Worm (Caenorhabditis elegans): ENCODE results near the gene F38E9.4.
A peak's percentile ranks its signal among the peaks of the same experiment; 100 is the strongest.

F38E9.4 gene

DNA sequence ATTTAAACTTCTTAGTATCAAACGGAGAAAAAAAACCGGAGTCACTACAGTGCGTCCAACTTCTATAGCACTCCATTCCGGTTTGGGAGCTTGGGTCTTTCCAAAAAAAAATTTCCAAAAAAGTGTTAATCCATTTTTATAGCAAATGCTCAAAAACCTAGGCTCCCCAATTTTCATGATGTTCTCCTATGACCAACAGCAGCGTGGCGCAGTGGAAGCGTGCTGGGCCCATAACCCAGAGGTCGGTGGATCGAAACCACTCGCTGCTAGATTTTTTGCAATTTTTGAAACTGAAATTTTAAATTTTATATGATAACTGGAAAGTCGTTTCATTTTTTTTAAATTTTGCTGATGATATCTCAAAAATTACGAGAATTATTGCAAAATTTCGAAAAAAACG is 10.8 kb upstream of the F38E9.4 start (continued):
- TF ChIP-seq rpc-1 (optimal IDR thresholded peaks at IDR 0.05) (peak; percentile 65), rpc-1 (tag; optimal IDR thresholded peaks at IDR 0.05) (peak; percentile 86), hmg-1.2 (GFP tag; IDR thresholded peaks at IDR 0.05) (peak; percentile 12; the same call in 1 of the 2 replicates), madf-8 (GFP tag; conservative IDR thresholded peaks at IDR 0.05) (no peak), Y67H2A.10 (GFP tag; conservative IDR thresholded peaks at IDR 0.05) (no peak), ztf-3 (GFP tag; optimal IDR thresholded peaks at IDR 0.05) (no peak), nhr-90 (tag; optimal IDR thresholded peaks at IDR 0.05) (peak; percentile 21), ccch-3 (GFP tag; optimal IDR thresholded peaks at IDR 0.05) (no peak), F23B12.7 (tag; optimal IDR thresholded peaks at IDR 0.05; ENCODE audit: insufficient read depth) (no peak), zfh-2 (GFP tag; conservative IDR thresholded peaks at IDR 0.05) (no peak), hsf-1 (GFP tag; IDR thresholded peaks at IDR 0.05) (no peak), ama-1 (optimal IDR thresholded peaks at IDR 0.05) (no peak), ama-1 (GFP tag; optimal IDR thresholded peaks at IDR 0.05) (peak in 1 of 2 experiments; percentile 11), ceh-27 (GFP tag; optimal IDR thresholded peaks at IDR 0.05) (no peak), tbp1 (GFP tag; optimal IDR thresholded peaks at IDR 0.05) (peak; percentile 81), cebp-1 (GFP tag; IDR thresholded peaks at IDR 0.05) (no peak), cebp-1 (tag; optimal IDR thresholded peaks at IDR 0.05) (no peak), snpc-1.3 (tag; optimal IDR thresholded peaks at IDR 0.05; ENCODE audit: insufficient read depth) (peak; percentile 50), lsy-27 (tag; optimal IDR thresholded peaks at IDR 0.05; ENCODE audit: borderline replicate concordance, insufficient read depth) (no peak), sptf-2 (GFP tag; optimal IDR thresholded peaks at IDR 0.05) (no peak), nhr-179 (tag; optimal IDR thresholded peaks at IDR 0.05) (no peak), nfya-1 (tag; optimal IDR thresholded peaks at IDR 0.05; ENCODE audit: borderline replicate concordance, insufficient read depth) (no peak), fkh-3 (tag; optimal IDR thresholded peaks at IDR 0.05) (no peak), attf-3 (GFP tag; conservative IDR thresholded peaks at IDR 0.05) (no peak), F33H1.4 (GFP tag; IDR thresholded peaks at IDR 0.05) (no peak), ets-4 (GFP tag; optimal IDR thresholded peaks at IDR 0.05) (no peak), pbrm-1 (GFP tag; IDR thresholded peaks at IDR 0.05) (no peak), ceh-79 (tag; optimal IDR thresholded peaks at IDR 0.05) (no peak), akir-1 (GFP tag; optimal IDR thresholded peaks at IDR 0.05) (no peak), F57A8.1 (GFP tag; optimal IDR thresholded peaks at IDR 0.05) (no peak), atf-7 (tag; optimal IDR thresholded peaks at IDR 0.05) (no peak), unc-62 (GFP tag; optimal IDR thresholded peaks at IDR 0.05) (no peak), K12H6.12 (tag; optimal IDR thresholded peaks at IDR 0.05) (no peak), Y53F4B.3 (GFP tag; IDR thresholded peaks at IDR 0.05) (no peak), snpc-4 (GFP tag; optimal IDR thresholded peaks at IDR 0.05) (no peak), snpc-4 (tag; optimal IDR thresholded peaks at IDR 0.05) (peak in 1 of 4 experiments; percentile 45), egl-44 (GFP tag; IDR thresholded peaks at IDR 0.05) (no peak), somi-1 (GFP tag; optimal IDR thresholded peaks at IDR 0.05) (no peak), B0261.1 (tag; optimal IDR thresholded peaks at IDR 0.05) (peak; percentile 62), ceh-58 (GFP tag; IDR thresholded peaks at IDR 0.05) (no peak), athp-1 (tag; optimal IDR thresholded peaks at IDR 0.05) (no peak), die-1 (tag; optimal IDR thresholded peaks at IDR 0.05) (peak; percentile 40), dpff-1 (tag; optimal IDR thresholded peaks at IDR 0.05) (no peak), nfyb-1 (GFP tag; IDR thresholded peaks at IDR 0.05) (no peak), hrde-1 (tag; optimal IDR thresholded peaks at IDR 0.05; ENCODE audit: borderline replicate concordance) (no peak), Y56A3A.18 (GFP tag; IDR thresholded peaks at IDR 0.05) (no peak), nhr-80 (tag; optimal IDR thresholded peaks at IDR 0.05) (no peak), egl-18 (GFP tag; IDR thresholded peaks at IDR 0.05) (no peak), lin-26 (GFP tag; IDR thresholded peaks at IDR 0.05) (peak; percentile 62; the same call in 1 of the 2 replicates), D2030.7 (GFP tag; IDR thresholded peaks at IDR 0.05) (peak; percentile 38; the same call in 1 of the 2 replicates)
